Fruit fly (Drosophila melanogaster): ENCODE results near the gene CG5746.

Gene CG5746

dm6 chr3R:24333182-24333808 is 15.3 kb downstream of the CG5746 start, which contains the start of the genes Rrp5 and Dis3 (continued):
- TF ChIP-seq knrl (GFP tag; IDR thresholded peaks at IDR 0.05; ENCODE audit: partially characterized antibody) (peak; percentile 64; the same call in 2 of the 3 replicates), CG7271 (tag; optimal IDR thresholded peaks at IDR 0.05) (no peak), CG4360 (GFP tag; IDR thresholded peaks at IDR 0.05) (no peak), aop (GFP tag; IDR thresholded peaks at IDR 0.05) (no peak), sima (GFP tag; optimal IDR thresholded peaks at IDR 0.05) (no peak), B-H1 (GFP tag; IDR thresholded peaks at IDR 0.05) (no peak), sr (GFP tag; IDR thresholded peaks at IDR 0.05) (no peak), CG6175 (GFP tag; IDR thresholded peaks at IDR 0.05) (no peak), zf30C (GFP tag; optimal IDR thresholded peaks at IDR 0.05) (no peak), Atf-2 (GFP tag; optimal IDR thresholded peaks at IDR 0.05) (no peak), Bteb2 (GFP tag; optimal IDR thresholded peaks at IDR 0.05) (no peak), Mrtf (GFP tag; IDR thresholded peaks at IDR 0.05) (peak; percentile 42; the same call in 1 of the 3 replicates), corto (GFP tag; optimal IDR thresholded peaks at IDR 0.05) (no peak), slou (GFP tag; optimal IDR thresholded peaks at IDR 0.05) (no peak), CG42726 (GFP tag; IDR thresholded peaks at IDR 0.05; ENCODE audit: partially characterized antibody) (0 out of 2 replicates have a peak, but pooled peaks have one; percentile 65), CG12219 (GFP tag; optimal IDR thresholded peaks at IDR 0.05) (no peak), eve (GFP tag; optimal IDR thresholded peaks at IDR 0.05) (no peak), bab2 (GFP tag; optimal IDR thresholded peaks at IDR 0.05) (no peak), Trl (optimal IDR thresholded peaks at IDR 0.05) (no peak), Trl (GFP tag; optimal IDR thresholded peaks at IDR 0.05) (no peak), gcm2 (GFP tag; optimal IDR thresholded peaks at IDR 0.05) (no peak), trh (GFP tag; optimal IDR thresholded peaks at IDR 0.05) (no peak), dm (GFP tag; optimal IDR thresholded peaks at IDR 0.05) (peak; percentile 100), ERR (GFP tag; optimal IDR thresholded peaks at IDR 0.05) (no peak), CG15269 (tag; optimal IDR thresholded peaks at IDR 0.05) (no peak), Elba2 (GFP tag; optimal IDR thresholded peaks at IDR 0.05) (no peak), H15 (GFP tag; IDR thresholded peaks at IDR 0.05) (0 out of 3 replicates have a peak, but pooled peaks have one; percentile 35), esg (GFP tag; conservative IDR thresholded peaks at IDR 0.05) (no peak), Dll (GFP tag; IDR thresholded peaks at IDR 0.05; ENCODE audit: partially characterized antibody) (0 out of 4 replicates have a peak, but pooled peaks have one; percentile 17), CG2712 (tag; optimal IDR thresholded peaks at IDR 0.05) (no peak), Opbp (GFP tag; IDR thresholded peaks at IDR 0.05; ENCODE audit: partially characterized antibody) (peak; percentile 76), Side (GFP tag; optimal IDR thresholded peaks at IDR 0.05) (peak; percentile 31), sens (GFP tag) (peak; percentile 93), CG6791 (GFP tag; IDR thresholded peaks at IDR 0.05; ENCODE audit: partially characterized antibody) (peak; percentile 66; the same call in 2 of the 3 replicates), Ravus (GFP tag; IDR thresholded peaks at IDR 0.05) (no peak), tin (GFP tag; optimal IDR thresholded peaks at IDR 0.05) (peak; percentile 28), yki (optimal IDR thresholded peaks at IDR 0.05) (no peak), CG9932 (GFP tag; IDR thresholded peaks at IDR 0.05) (peak; percentile 77), CG4707 (GFP tag; optimal IDR thresholded peaks at IDR 0.05) (no peak), CG18011 (GFP tag; optimal IDR thresholded peaks at IDR 0.05) (no peak), C15 (GFP tag; IDR thresholded peaks at IDR 0.05) (no peak), gcm (GFP tag; optimal IDR thresholded peaks at IDR 0.05) (no peak), CG3281 (GFP tag; optimal IDR thresholded peaks at IDR 0.05) (no peak), z (GFP tag; IDR thresholded peaks at IDR 0.05) (no peak; the same call in 2 of the 3 replicates), exex (tag; optimal IDR thresholded peaks at IDR 0.05) (no peak), Nf-YB (GFP tag; optimal IDR thresholded peaks at IDR 0.05) (no peak), Atf6 (GFP tag; IDR thresholded peaks at IDR 0.05) (no peak), Hsf (GFP tag; optimal IDR thresholded peaks at IDR 0.05) (peak; percentile 40), CG14441 (GFP tag; IDR thresholded peaks at IDR 0.05) (peak; percentile 30; the same call in 1 of the 2 replicates), nmo (GFP tag; optimal IDR thresholded peaks at IDR 0.05) (peak; percentile 66), croc (GFP tag; conservative IDR thresholded peaks at IDR 0.05) (no peak), Drgx (GFP tag; IDR thresholded peaks at IDR 0.05) (no peak)
